Worm (Caenorhabditis elegans) whole organism, L3 larva: ENCODE measurements around the gene metl-13.

Experiments used
- ama-1 ChIP-seq: fragments of 150-350 bp; optimal IDR thresholded peaks from 2 replicates; lab custom pipeline; 2018
- egl-27 ChIP-seq: sonication (generic microtip); optimal IDR thresholded peaks from 4 replicates; lab custom pipeline; 2017; ENCODE audit warnings: missing biosample characterization, missing genetic modification reagents, missing genetic modification characterization
- lin-39 ChIP-seq: fragments of 150-350 bp; optimal IDR thresholded peaks from 2 replicates; lab custom pipeline; 2018; ENCODE audit warnings: missing biosample characterization, missing genetic modification reagents, missing genetic modification characterization
- nhr-25 ChIP-seq: sonication (generic microtip); optimal IDR thresholded peaks from 2 replicates; lab custom pipeline; 2017; ENCODE audit warnings: missing biosample characterization, missing genetic modification characterization
- pqm-1 ChIP-seq: fragments of 150-350 bp; optimal IDR thresholded peaks from 2 replicates; lab custom pipeline; 2017; ENCODE audit warnings: missing biosample characterization, missing genetic modification characterization, inconsistent platforms
- snpc-4 ChIP-seq: fragments of 150-350 bp; optimal IDR thresholded peaks from 2 replicates; lab custom pipeline; 2014; ENCODE audit warnings: missing biosample characterization, missing genetic modification characterization

DNA sequence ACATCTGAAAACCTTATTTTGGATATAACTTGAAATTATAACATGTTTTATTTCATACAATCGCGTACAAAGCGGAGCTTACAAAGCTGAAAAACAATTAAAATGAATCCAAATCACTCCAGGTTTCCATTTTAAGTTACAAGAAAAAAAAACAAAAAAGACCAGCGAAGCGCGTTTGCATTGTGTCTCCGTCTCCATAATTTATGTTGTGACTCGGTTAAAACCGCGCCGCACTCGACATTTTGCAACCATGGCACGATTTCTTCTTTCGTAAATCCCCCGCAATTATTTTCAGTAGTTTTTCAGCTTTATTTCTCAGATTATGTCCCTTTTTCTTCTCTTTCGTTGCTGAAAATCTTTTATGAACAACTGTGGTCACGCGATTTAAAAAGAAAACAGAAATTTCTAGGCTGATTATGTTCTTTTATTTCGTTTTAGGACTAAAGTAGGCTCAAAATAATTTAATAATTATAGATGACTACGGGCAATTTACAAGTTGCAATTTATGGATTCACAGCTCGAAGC, 49.4 kb upstream of the metl-13 start, which contains the start of the genes F38A5.2 and dnj-11:
- TF ChIP-seq ama-1 (no peak), nhr-25 (tag; lab: Kevin White, UChicago) (peak; percentile 89), pqm-1 (tag; lab: Kevin White, UChicago) (peak; percentile 62), egl-27 (tag; lab: Kevin White, UChicago) (no peak), lin-39 (tag; lab: Kevin White, UChicago) (peak; percentile 64), snpc-4 (peak; percentile 82)
